Fruit fly (Drosophila melanogaster) whole organism, embryonic: Measurements from ENCODE around the gene Arpc3A.

Experiments
- Adf1 ChIP-seq: fragments of 200-800 bp; sonication (Bioruptor generic); IDR thresholded peaks from 2 replicates; pipeline ENCODE4 v1.3.6; 2022; ENCODE audit warnings: missing biosample characterization, missing genetic modification characterization
- B-H1 ChIP-seq: fragments of 200-800 bp; sonication (Bioruptor generic); IDR thresholded peaks from 3 replicates; pipeline ENCODE4 v1.3.6; 2022; ENCODE audit warnings: missing biosample characterization, missing genetic modification characterization
- Blimp-1 ChIP-seq: fragments of 200-800 bp; sonication (Bioruptor generic); optimal IDR thresholded peaks from 3 replicates; lab custom pipeline; 2018; ENCODE audit warnings: missing biosample characterization, missing genetic modification characterization, mild to moderate bottlenecking, moderate library complexity, missing genetic modification reagents
- CG10209 ChIP-seq: fragments of 200-800 bp; sonication (Bioruptor generic); optimal IDR thresholded peaks from 3 replicates; lab custom pipeline; 2017; ENCODE audit warnings: missing biosample characterization, mild to moderate bottlenecking, missing genetic modification characterization, missing genetic modification reagents
- CG11247 ChIP-seq: fragments of 200-800 bp; sonication (Bioruptor generic); IDR thresholded peaks from 2 replicates; pipeline ENCODE4 v1.3.6; 2022; ENCODE audit warnings: missing biosample characterization, missing genetic modification characterization
- CG11504 ChIP-seq: fragments of 200-800 bp; sonication (Bioruptor generic); optimal IDR thresholded peaks from 3 replicates; lab custom pipeline; 2019; ENCODE audit warnings: missing biosample characterization, mild to moderate bottlenecking, missing genetic modification characterization, moderate library complexity
- CG12104 ChIP-seq: fragments of 200-800 bp; sonication (Bioruptor generic); optimal IDR thresholded peaks from 3 replicates; lab custom pipeline; 2016; ENCODE audit warnings: missing biosample characterization, missing genetic modification characterization
- CG13894 ChIP-seq: fragments of 200-800 bp; sonication (Bioruptor generic); optimal IDR thresholded peaks from 3 replicates; lab custom pipeline; 2018; ENCODE audit warnings: missing biosample characterization, mild to moderate bottlenecking, missing genetic modification characterization, moderate library complexity
- CG14014 ChIP-seq: fragments of 200-800 bp; sonication (Bioruptor generic); IDR thresholded peaks from 2 replicates; pipeline ENCODE4 v1.3.6; 2022; ENCODE audit warnings: missing biosample characterization, missing genetic modification characterization
- CG14667 ChIP-seq: fragments of 200-800 bp; sonication (Bioruptor generic); IDR thresholded peaks from 2 replicates; pipeline ENCODE4 v1.3.6; 2022; ENCODE audit warnings: missing biosample characterization, missing genetic modification characterization
- CG1529 ChIP-seq: fragments of 200-800 bp; sonication (Bioruptor generic); optimal IDR thresholded peaks from 3 replicates; lab custom pipeline; 2018; ENCODE audit warnings: missing biosample characterization, missing genetic modification characterization
- CG16779 ChIP-seq: fragments of 200-800 bp; sonication (Bioruptor generic); IDR thresholded peaks from 2 replicates; pipeline ENCODE4 v1.3.6; 2022; ENCODE audit warnings: missing biosample characterization, missing genetic modification characterization
- CG16815 ChIP-seq: fragments of 200-800 bp; sonication (Bioruptor generic); optimal IDR thresholded peaks from 3 replicates; lab custom pipeline; 2017; ENCODE audit warnings: missing biosample characterization, mild to moderate bottlenecking, missing genetic modification characterization
- CG18619 ChIP-seq: fragments of 200-800 bp; sonication (Bioruptor generic); optimal IDR thresholded peaks from 3 replicates; lab custom pipeline; 2017; ENCODE audit warnings: missing biosample characterization, mild to moderate bottlenecking, missing genetic modification characterization
- CG2889 ChIP-seq: fragments of 200-800 bp; sonication (Bioruptor generic); IDR thresholded peaks from 3 replicates; pipeline ENCODE4 v1.3.6; 2022; ENCODE audit warnings: missing biosample characterization, missing genetic modification characterization
- CG31224 ChIP-seq: fragments of 200-800 bp; sonication (Bioruptor generic); IDR thresholded peaks from 2 replicates; pipeline ENCODE4 v1.3.6; 2022; ENCODE audit warnings: missing biosample characterization, missing genetic modification characterization
- CG3407 ChIP-seq: fragments of 200-800 bp; sonication (Bioruptor generic); optimal IDR thresholded peaks from 2 replicates; lab custom pipeline; 2018; ENCODE audit warnings: missing biosample characterization, mild to moderate bottlenecking, missing genetic modification characterization
- CG7839 ChIP-seq: fragments of 200-800 bp; sonication (Bioruptor generic); optimal IDR thresholded peaks from 3 replicates; lab custom pipeline; 2018; ENCODE audit warnings: missing biosample characterization, mild to moderate bottlenecking, missing genetic modification characterization, moderate library complexity
- CG7963 ChIP-seq: fragments of 200-800 bp; sonication (Bioruptor generic); IDR thresholded peaks from 3 replicates; pipeline ENCODE4 v1.3.6; 2022; ENCODE audit warnings: missing biosample characterization, missing genetic modification characterization; ENCODE audit not compliant: partially characterized antibody
- Chrac-16 ChIP-seq: fragments of 200-800 bp; sonication (Bioruptor generic); optimal IDR thresholded peaks from 3 replicates; lab custom pipeline; 2016; ENCODE audit warnings: missing biosample characterization, missing genetic modification characterization
- Deaf1 ChIP-seq: fragments of 200-800 bp; optimal IDR thresholded peaks from 3 replicates; lab custom pipeline; 2019; ENCODE audit warnings: missing biosample characterization, mild to moderate bottlenecking, missing genetic modification characterization, moderate library complexity
- Drgx ChIP-seq: fragments of 200-800 bp; sonication (Bioruptor generic); IDR thresholded peaks from 2 replicates; pipeline ENCODE4 v1.3.6; 2022; ENCODE audit warnings: missing biosample characterization, missing genetic modification characterization
- E2f2 ChIP-seq: fragments of 200-800 bp; sonication (Bioruptor generic); IDR thresholded peaks from 2 replicates; pipeline ENCODE4 v1.3.6; 2022; ENCODE audit warnings: missing biosample characterization, missing genetic modification characterization
- ERR ChIP-seq: fragments of 200-800 bp; sonication (Bioruptor generic); optimal IDR thresholded peaks from 2 replicates; lab custom pipeline; 2016; ENCODE audit warnings: missing biosample characterization, missing genetic modification characterization
- Elba2 ChIP-seq: fragments of 200-800 bp; sonication (Bioruptor generic); optimal IDR thresholded peaks from 3 replicates; lab custom pipeline; 2016; ENCODE audit warnings: missing biosample characterization, missing genetic modification characterization
- Ets65A ChIP-seq: fragments of 200-800 bp; sonication (Bioruptor generic); peaks from one replicate; lab custom pipeline; 2016; ENCODE audit warnings: missing biosample characterization, missing genetic modification characterization
- Jarid2 ChIP-seq: fragments of 200-800 bp; sonication (Bioruptor generic); optimal IDR thresholded peaks from 3 replicates; lab custom pipeline; 2017; ENCODE audit warnings: mild to moderate bottlenecking, missing biosample characterization, missing genetic modification reagents, missing genetic modification characterization
- Med ChIP-seq: fragments of 200-800 bp; sonication (Bioruptor generic); peaks from one replicate; lab custom pipeline; 2016; ENCODE audit warnings: missing biosample characterization, missing genetic modification characterization, mild to moderate bottlenecking, inconsistent platforms, moderate library complexity
- NC2β ChIP-seq: fragments of 200-800 bp; sonication (Bioruptor generic); optimal IDR thresholded peaks from 2 replicates; lab custom pipeline; 2016; ENCODE audit warnings: missing biosample characterization, missing genetic modification characterization
- Pdp1 ChIP-seq, 2 experiments: fragments of 200-800 bp; sonication (Bioruptor generic); optimal IDR thresholded peaks; 3 replicates each; lab custom pipeline; 2016; ENCODE audit warnings: missing biosample characterization in 2 of 2, missing genetic modification characterization in 2 of 2, mild to moderate bottlenecking in 1 of 2, moderate library complexity in 1 of 2
- Poxn ChIP-seq: fragments of 200-800 bp; sonication (Bioruptor generic); IDR thresholded peaks from 2 replicates; pipeline ENCODE4 v1.3.6; 2022; ENCODE audit warnings: missing biosample characterization, missing genetic modification characterization
- Xbp1 ChIP-seq: fragments of 200-800 bp; sonication (Bioruptor generic); optimal IDR thresholded peaks from 3 replicates; lab custom pipeline; 2016; ENCODE audit warnings: missing biosample characterization, mild to moderate bottlenecking, missing genetic modification characterization
- az2 ChIP-seq: fragments of 200-800 bp; sonication (Bioruptor generic); optimal IDR thresholded peaks from 3 replicates; lab custom pipeline; 2016; ENCODE audit warnings: missing biosample characterization, missing genetic modification characterization
- chinmo ChIP-seq: fragments of 200-800 bp; sonication (Bioruptor generic); IDR thresholded peaks from 4 replicates; pipeline ENCODE4 v1.3.6; 2022; ENCODE audit warnings: missing biosample characterization, missing genetic modification characterization; ENCODE audit not compliant: partially characterized antibody
- chn ChIP-seq: fragments of 200-800 bp; sonication (Bioruptor generic); optimal IDR thresholded peaks from 2 replicates; lab custom pipeline; 2016; ENCODE audit warnings: missing biosample characterization, missing genetic modification characterization
- crol ChIP-seq: fragments of 200-800 bp; sonication (Bioruptor generic); IDR thresholded peaks from 2 replicates; pipeline ENCODE4 v1.3.6; 2022; ENCODE audit warnings: missing biosample characterization, missing genetic modification characterization
- dmrt11E ChIP-seq: fragments of 200-800 bp; sonication (Bioruptor generic); optimal IDR thresholded peaks from 3 replicates; lab custom pipeline; 2018; ENCODE audit warnings: missing biosample characterization, mild to moderate bottlenecking, missing genetic modification characterization, moderate library complexity
- dpn ChIP-seq, 2 experiments: fragments of 200-800 bp; sonication (Bioruptor generic); optimal IDR thresholded peaks; 3 replicates each; lab custom pipeline; 2016; ENCODE audit warnings: missing biosample characterization in 2 of 2, missing genetic modification characterization in 2 of 2
- insv ChIP-seq, 2 experiments: fragments of 200-800 bp; sonication (Bioruptor generic); optimal IDR thresholded peaks; 3 replicates each; lab custom pipeline; 2016 to 2018; ENCODE audit warnings: missing biosample characterization in 2 of 2, missing genetic modification characterization in 2 of 2
- kni ChIP-seq: fragments of 200-800 bp; sonication (Bioruptor generic); optimal IDR thresholded peaks from 3 replicates; lab custom pipeline; 2017; ENCODE audit warnings: mild to moderate bottlenecking, missing biosample characterization, missing genetic modification reagents, missing genetic modification characterization
- lov ChIP-seq, 2 experiments: fragments of 200-800 bp in 1 of 2; fragments of >200 bp in 1 of 2; sonication (Bioruptor generic) in 1 of 2; IDR thresholded peaks in 1 of 2; optimal IDR thresholded peaks in 1 of 2; 2 replicates in 1 of 2; 3 replicates in 1 of 2; pipeline versions ENCODE4 v1.3.6 to Lab custom; 2017 to 2022; ENCODE audit warnings: missing biosample characterization in 1 of 2, missing genetic modification characterization in 1 of 2
- onecut ChIP-seq: fragments of 200-800 bp; sonication (Bioruptor generic); IDR thresholded peaks from 2 replicates; pipeline ENCODE4 v1.3.6; 2022; ENCODE audit warnings: missing biosample characterization, missing genetic modification characterization
- org-1 ChIP-seq: fragments of 200-800 bp; sonication (Bioruptor generic); optimal IDR thresholded peaks from 2 replicates; lab custom pipeline; 2017; ENCODE audit warnings: missing biosample characterization, missing genetic modification characterization
- p53 ChIP-seq: fragments of 200-800 bp; sonication (Bioruptor generic); optimal IDR thresholded peaks from 2 replicates; lab custom pipeline; 2016; ENCODE audit warnings: missing biosample characterization, missing genetic modification characterization
- sima ChIP-seq: fragments of 200-800 bp; sonication (Bioruptor generic); optimal IDR thresholded peaks from 2 replicates; lab custom pipeline; 2016; ENCODE audit warnings: missing biosample characterization, missing genetic modification characterization
- sr ChIP-seq: fragments of 200-800 bp; sonication (Bioruptor generic); IDR thresholded peaks from 3 replicates; pipeline ENCODE4 v1.3.6; 2022; ENCODE audit warnings: missing biosample characterization, missing genetic modification characterization
- sug ChIP-seq: fragments of 200-800 bp; optimal IDR thresholded peaks from 2 replicates; lab custom pipeline; 2019; ENCODE audit warnings: missing biosample characterization, mild to moderate bottlenecking, missing genetic modification characterization, moderate library complexity
- ttk ChIP-seq: fragments of 200-800 bp; sonication (Bioruptor generic); IDR thresholded peaks from 2 replicates; pipeline ENCODE4 v2.1.2; 2022; ENCODE audit warnings: missing biosample characterization, missing genetic modification characterization
- z ChIP-seq: fragments of 200-800 bp; sonication (Bioruptor generic); IDR thresholded peaks from 3 replicates; pipeline ENCODE4 v1.3.6; 2022; ENCODE audit warnings: missing biosample characterization, missing genetic modification characterization

The Arpc3A gene

DNA sequence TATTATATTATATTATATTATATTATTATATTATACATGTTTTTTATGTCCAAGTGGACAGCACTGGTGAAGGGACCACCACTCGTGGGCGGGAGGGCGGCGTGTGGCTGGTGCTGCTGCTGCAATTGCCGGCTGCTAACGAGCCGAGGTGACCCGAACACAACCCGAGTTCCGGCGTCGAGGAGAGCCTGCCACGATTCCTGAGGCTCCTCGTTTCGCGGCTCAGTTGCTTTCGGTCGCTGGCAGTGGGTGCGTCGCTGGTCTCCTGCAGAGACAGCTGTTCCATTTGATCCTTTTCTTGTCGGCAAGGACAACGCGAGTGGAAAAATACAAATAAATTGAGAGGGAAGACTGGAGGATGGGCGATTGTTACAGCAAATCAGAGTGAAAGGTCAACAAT lies 24.1 kb upstream of the Arpc3A start (continued):
- TF ChIP-seq Ets65A (GFP tag; lab: Kevin White, UChicago) (no peak), onecut (GFP tag; lab: Robert Waterston, UW) (no peak), Chrac-16 (GFP tag; lab: Kevin White, UChicago) (no peak), Med (GFP tag; lab: Kevin White, UChicago) (peak; percentile 81), sima (GFP tag; lab: Kevin White, UChicago) (no peak), chinmo (GFP tag; lab: Robert Waterston, UW) (0 out of 4 replicates have a peak, but pooled peaks have one; percentile 22), lov (optimal IDR thresholded peaks at IDR 0.05; lab: Kevin White, UChicago) (no peak), lov (GFP tag; IDR thresholded peaks at IDR 0.05; lab: Robert Waterston, UW) (0 out of 3 replicates have a peak, but pooled peaks have one; percentile 38), z (no peak), Blimp-1 (no peak), CG14014 (GFP tag; lab: Robert Waterston, UW) (no peak), ERR (GFP tag; lab: Kevin White, UChicago) (no peak), CG13894 (tag; lab: Kevin White, UChicago) (peak; percentile 11), org-1 (GFP tag; lab: Kevin White, UChicago) (no peak), CG2889 (GFP tag; lab: Robert Waterston, UW) (no peak), Adf1 (GFP tag; lab: Robert Waterston, UW) (no peak), CG14667 (no peak), CG3407 (no peak), CG10209 (GFP tag; lab: Kevin White, UChicago) (no peak), Jarid2 (GFP tag; lab: Kevin White, UChicago) (peak; percentile 29), sug (tag; lab: Kevin White, UChicago) (no peak), CG11247 (GFP tag; lab: Robert Waterston, UW) (no peak), CG12104 (GFP tag; lab: Kevin White, UChicago) (no peak), CG7963 (GFP tag; lab: Robert Waterston, UW) (no peak), CG31224 (GFP tag; lab: Robert Waterston, UW) (no peak), Deaf1 (tag; lab: Kevin White, UChicago) (peak; percentile 97), CG16779 (GFP tag; lab: Robert Waterston, UW) (0 out of 2 replicates have a peak, but pooled peaks have one; percentile 12), Elba2 (no peak)
- TF ChIP-seq, all 482 proteins: peak for 15

DNA sequence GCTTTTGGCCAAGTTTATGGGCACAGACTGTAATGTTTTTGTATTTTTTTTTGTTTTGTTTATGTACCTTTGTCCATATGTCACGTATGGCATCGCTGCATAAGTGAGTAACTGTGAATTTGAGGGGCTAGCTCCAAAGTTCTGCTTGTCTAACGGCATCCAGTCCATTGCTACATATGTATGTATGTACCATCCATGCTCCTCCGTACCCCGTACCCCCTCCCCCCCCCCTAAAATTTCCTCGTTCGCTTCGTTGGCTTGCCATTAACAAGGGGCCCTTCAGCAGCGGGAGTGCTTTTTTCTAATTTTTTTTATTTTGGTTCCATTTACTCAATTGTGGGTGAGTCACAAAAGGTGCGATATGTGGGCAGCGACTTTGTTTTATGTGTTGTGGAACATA lies 20.3 kb upstream of the Arpc3A start:
- TF ChIP-seq crol (GFP tag; lab: Robert Waterston, UW), result peak; percentile 83
- TF ChIP-seq CG16815, result no peak
- peak; percentile 49 for TF ChIP-seq kni (GFP tag; lab: Kevin White, UChicago)
- peak; percentile 71; the same call in 2 of the 3 replicates for TF ChIP-seq sr (GFP tag; lab: Robert Waterston, UW)

- TF ChIP-seq CG18619 (GFP tag; lab: Kevin White, UChicago), result no peak
- no peak for TF ChIP-seq p53
- TF ChIP-seq NC2β (GFP tag; lab: Kevin White, UChicago), result no peak
- peak; percentile 16; the same call in 1 of the 3 replicates for TF ChIP-seq B-H1 (GFP tag; lab: Robert Waterston, UW)
- TF ChIP-seq E2f2 (GFP tag; lab: Robert Waterston, UW), result no peak
- no peak for TF ChIP-seq az2
- peak; percentile 50; the same call in 1 of the 2 replicates for TF ChIP-seq ttk (GFP tag; lab: Robert Waterston, UW)
- peak in 1 of 2 experiments; percentile 2 for TF ChIP-seq Pdp1 (GFP tag; optimal IDR thresholded peaks at IDR 0.05; lab: Kevin White, UChicago)
- TF ChIP-seq chn, result peak; percentile 43
- no peak for TF ChIP-seq CG1529 (GFP tag; lab: Kevin White, UChicago)
- TF ChIP-seq Poxn (GFP tag; lab: Robert Waterston, UW), result no peak
- no peak for TF ChIP-seq insv (GFP tag; optimal IDR thresholded peaks at IDR 0.05; lab: Kevin White, UChicago)
- TF ChIP-seq CG11504, result no peak
- peak in 1 of 2 experiments; percentile 2 for TF ChIP-seq dpn (GFP tag; optimal IDR thresholded peaks at IDR 0.05; lab: Kevin White, UChicago)
- TF ChIP-seq CG7839 (tag; lab: Kevin White, UChicago), result no peak
- peak; percentile 46; the same call in 1 of the 2 replicates for TF ChIP-seq Drgx (GFP tag; lab: Robert Waterston, UW)
- TF ChIP-seq Xbp1, result peak; percentile 37
- TF ChIP-seq dmrt11E (tag; lab: Kevin White, UChicago), result peak; percentile 32
- TF ChIP-seq Ets65A (GFP tag; lab: Kevin White, UChicago), result peak; percentile 92
Measured at dm6 chr3R:15816276-15816675, 18.2 kb upstream of the Arpc3A start.
